Worm (Caenorhabditis elegans): ENCODE data around the gene C56A3.4.
A peak's percentile ranks its signal among the peaks of the same experiment; 100 is the strongest.

C56A3.4 gene

ce11 chrV:13568533-13568932 is 17.0 kb upstream of the C56A3.4 start, which contains the start of the genes nuaf-1 and bir-2:
nuaf-1 (minus strand) TSS chrV:13568630.
bir-2 (plus strand) TSS chrV:13568850.
- TF ChIP-seq snpc-4 (tag; optimal IDR thresholded peaks at IDR 0.05) (peak; percentile 43), lin-39 (tag; optimal IDR thresholded peaks at IDR 0.05) (peak; percentile 50), daf-12 (tag; optimal IDR thresholded peaks at IDR 0.05) (no peak), R02D3.7 (tag; optimal IDR thresholded peaks at IDR 0.05) (peak; percentile 37), egl-5 (tag; optimal IDR thresholded peaks at IDR 0.05) (no peak), zag-1 (tag; optimal IDR thresholded peaks at IDR 0.05) (no peak), ceh-82 (tag; optimal IDR thresholded peaks at IDR 0.05) (no peak), nhr-67 (tag; optimal IDR thresholded peaks at IDR 0.05) (no peak), ztf-4 (tag; optimal IDR thresholded peaks at IDR 0.05) (no peak), elt-3 (tag; optimal IDR thresholded peaks at IDR 0.05) (no peak), elt-1 (tag; optimal IDR thresholded peaks at IDR 0.05) (no peak), ZK546.5 (tag; optimal IDR thresholded peaks at IDR 0.05) (no peak), unc-62 (GFP tag; optimal IDR thresholded peaks at IDR 0.05) (no peak), fos-1 (tag; optimal IDR thresholded peaks at IDR 0.05) (no peak), eor-1 (tag; optimal IDR thresholded peaks at IDR 0.05) (no peak), elt-2 (tag; optimal IDR thresholded peaks at IDR 0.05) (peak; percentile 21), nhr-77 (tag; optimal IDR thresholded peaks at IDR 0.05) (no peak), nhr-28 (tag; optimal IDR thresholded peaks at IDR 0.05) (no peak), fkh-10 (GFP tag; optimal IDR thresholded peaks at IDR 0.05) (no peak), skn-1 (tag; optimal IDR thresholded peaks at IDR 0.05) (no peak), tbx-2 (tag; optimal IDR thresholded peaks at IDR 0.05) (no peak), lin-15B (tag; optimal IDR thresholded peaks at IDR 0.05) (peak; percentile 91), nfya-1 (tag; optimal IDR thresholded peaks at IDR 0.05; ENCODE audit: insufficient read depth) (peak; percentile 55), ztf-11 (tag; optimal IDR thresholded peaks at IDR 0.05) (no peak), nhr-237 (tag; optimal IDR thresholded peaks at IDR 0.05) (no peak), lsy-12 (tag; optimal IDR thresholded peaks at IDR 0.05) (no peak), pha-4 (tag; optimal IDR thresholded peaks at IDR 0.05) (peak; percentile 85), aly-2 (tag; optimal IDR thresholded peaks at IDR 0.05) (no peak), fkh-2 (tag; optimal IDR thresholded peaks at IDR 0.05) (no peak), nhr-43 (tag; optimal IDR thresholded peaks at IDR 0.05; ENCODE audit: poor library complexity, severe bottlenecking) (peak; percentile 7), unc-39 (tag; optimal IDR thresholded peaks at IDR 0.05) (no peak), ceh-16 (tag; optimal IDR thresholded peaks at IDR 0.05) (no peak), mdl-1 (tag; optimal IDR thresholded peaks at IDR 0.05) (no peak), ama-1 (optimal IDR thresholded peaks at IDR 0.05) (no peak), nhr-11 (tag; optimal IDR thresholded peaks at IDR 0.05) (no peak), sea-2 (GFP tag; optimal IDR thresholded peaks at IDR 0.05) (no peak), pqm-1 (tag; optimal IDR thresholded peaks at IDR 0.05) (peak; percentile 42), jun-1 (tag; optimal IDR thresholded peaks at IDR 0.05) (no peak), nhr-12 (tag; optimal IDR thresholded peaks at IDR 0.05) (no peak), egl-27 (tag; optimal IDR thresholded peaks at IDR 0.05) (no peak), ceh-9 (tag; optimal IDR thresholded peaks at IDR 0.05) (no peak), hmg-11 (tag; optimal IDR thresholded peaks at IDR 0.05) (peak; percentile 54), mml-1 (tag; optimal IDR thresholded peaks at IDR 0.05) (no peak), nhr-25 (tag; optimal IDR thresholded peaks at IDR 0.05) (no peak), nhr-23 (tag; optimal IDR thresholded peaks at IDR 0.05) (peak; percentile 57), nhr-76 (tag; optimal IDR thresholded peaks at IDR 0.05) (no peak), ceh-28 (tag; optimal IDR thresholded peaks at IDR 0.05) (no peak)

ce11 chrV:13566967-13567366 is 15.4 kb upstream of the C56A3.4 start:
- TF ChIP-seq elt-2 (tag; optimal IDR thresholded peaks at IDR 0.05) = peak; percentile 16
- TF ChIP-seq lsy-12 (tag; optimal IDR thresholded peaks at IDR 0.05) = peak; percentile 33
- TF ChIP-seq nhr-76 (tag; optimal IDR thresholded peaks at IDR 0.05) = no peak
- peak; percentile 76 for TF ChIP-seq ama-1 (optimal IDR thresholded peaks at IDR 0.05)
- TF ChIP-seq nhr-43 (tag; optimal IDR thresholded peaks at IDR 0.05; ENCODE audit: poor library complexity, severe bottlenecking) = peak; percentile 55
